Fruit fly (Drosophila melanogaster) whole organism, pupa: ENCODE measurements around the gene nudE.

ENCODE experiments used
- CG13204 ChIP-seq: fragments of 200-800 bp; sonication (Bioruptor generic); optimal IDR thresholded peaks from 2 replicates; lab custom pipeline; 2018; ENCODE audit warnings: missing biosample characterization, mild to moderate bottlenecking, missing genetic modification characterization, moderate library complexity
- CG8159 ChIP-seq: fragments of 200-800 bp; sonication (Bioruptor generic); optimal IDR thresholded peaks from 3 replicates; lab custom pipeline; 2018; ENCODE audit warnings: missing biosample characterization, mild to moderate bottlenecking, missing genetic modification characterization, moderate library complexity

DNA sequence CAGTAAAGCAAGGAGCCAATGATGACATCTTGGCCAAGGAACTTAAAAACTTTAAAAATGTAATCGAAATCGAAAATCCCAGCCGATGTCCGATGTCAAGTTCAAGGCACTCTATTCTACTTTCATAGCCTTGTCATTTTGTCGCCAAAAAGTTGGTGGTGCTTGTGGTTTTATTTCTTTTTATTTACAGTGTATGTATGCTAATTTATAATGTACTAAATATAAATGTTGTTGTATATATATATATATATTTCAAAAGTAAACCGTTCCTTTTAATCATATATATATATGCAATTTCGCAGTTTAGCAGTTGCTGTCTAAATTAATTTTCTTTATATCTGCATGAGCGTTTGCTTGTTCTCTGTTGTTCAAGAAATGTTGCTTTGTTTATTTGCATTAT is 4.4 kb upstream of the nudE start, which contains the start of the genes CG6709 and Hez:
- TF ChIP-seq CG8159 (tag; lab: Kevin White, UChicago) (no peak), CG13204 (GFP tag; lab: Kevin White, UChicago) (no peak)
